Worm (Caenorhabditis elegans) whole organism, L4 larva: ENCODE data around the gene npr-21.

Experiments used
- R02D3.7 ChIP-seq: fragments of 150-350 bp; sonication (generic microtip); optimal IDR thresholded peaks from 3 replicates; lab custom pipeline; 2014; ENCODE audit warnings: missing biosample characterization, missing genetic modification characterization
- fos-1 ChIP-seq: fragments of 150-350 bp; optimal IDR thresholded peaks from 2 replicates; lab custom pipeline; 2014; ENCODE audit warnings: missing biosample characterization, missing genetic modification characterization
- lsy-2 ChIP-seq, 2 experiments: fragments of 150-350 bp in 1 of 2; sonication (generic microtip) in 1 of 2; optimal IDR thresholded peaks; 2 replicates each; lab custom pipeline; 2014 to 2017; ENCODE audit warnings: missing biosample characterization in 2 of 2, missing genetic modification characterization in 2 of 2
- unc-62 ChIP-seq, 3 experiments: fragments of 150-350 bp in 1 of 3; sonication (generic microtip); optimal IDR thresholded peaks in 2 of 3; peaks in 1 of 3; 1 replicate in 1 of 3; 2 replicates in 2 of 3; lab custom pipeline; 2014 to 2017; ENCODE audit warnings: missing biosample characterization in 3 of 3, missing genetic modification characterization in 3 of 3, missing genetic modification reagents in 3 of 3, missing genotype in 1 of 3

DNA sequence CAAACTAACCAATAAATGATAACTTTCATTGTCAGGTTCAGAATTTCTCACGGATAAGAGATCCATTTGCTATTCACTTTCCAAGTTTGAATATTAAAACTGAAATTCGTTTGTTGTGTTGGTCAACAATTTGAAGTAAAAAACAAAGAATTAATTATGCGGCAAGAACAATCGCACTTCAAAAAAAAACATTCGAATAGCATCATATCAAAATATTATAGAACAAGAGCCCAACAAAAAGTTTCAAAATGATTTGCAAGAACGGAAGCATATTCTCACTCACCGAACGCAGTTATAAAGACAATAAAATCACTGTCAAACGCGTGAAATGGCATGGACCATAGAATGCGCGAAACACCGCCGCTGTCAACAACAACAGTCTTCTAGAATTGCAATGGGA lies 23.3 kb downstream of the npr-21 start, which contains the start of gene K09E3.7:
- TF ChIP-seq lsy-2 (tag; optimal IDR thresholded peaks at IDR 0.05; lab: Kevin White, UChicago) (no peak), unc-62 (GFP tag; optimal IDR thresholded peaks at IDR 0.05 in 1 of 2; lab: Kevin White, UChicago) (no peak), unc-62 (tag; optimal IDR thresholded peaks at IDR 0.05; lab: Kevin White, UChicago) (no peak), fos-1 (tag; lab: Kevin White, UChicago) (no peak), R02D3.7 (tag; lab: Kevin White, UChicago) (no peak)
